Fruit fly (Drosophila melanogaster) whole organism, pupa: ENCODE results near the gene Smg5.

ENCODE experiments used
- CG10348 ChIP-seq: fragments of 200-800 bp; sonication (Bioruptor generic); IDR thresholded peaks from 2 replicates; pipeline ENCODE4 v1.3.6; 2022; ENCODE audit warnings: missing biosample characterization, missing genetic modification characterization
- CG14655 ChIP-seq: fragments of 200-800 bp; sonication (Bioruptor generic); optimal IDR thresholded peaks from 3 replicates; lab custom pipeline; 2017; ENCODE audit warnings: mild to moderate bottlenecking, missing biosample characterization, missing genetic modification reagents, missing genetic modification characterization
- CG15710 ChIP-seq: fragments of 200-800 bp; sonication (Bioruptor generic); optimal IDR thresholded peaks from 2 replicates; lab custom pipeline; 2018; ENCODE audit warnings: missing biosample characterization, mild to moderate bottlenecking, missing genetic modification characterization, moderate library complexity
- CG17806 ChIP-seq: fragments of 200-800 bp; sonication (Bioruptor generic); optimal IDR thresholded peaks from 2 replicates; lab custom pipeline; 2018; ENCODE audit warnings: missing biosample characterization, mild to moderate bottlenecking, missing genetic modification characterization, moderate library complexity
- CG34367 ChIP-seq: fragments of 200-800 bp; sonication (Bioruptor generic); optimal IDR thresholded peaks from 2 replicates; lab custom pipeline; 2018; ENCODE audit warnings: missing biosample characterization, mild to moderate bottlenecking, missing genetic modification characterization
- CG4496 ChIP-seq: fragments of 200-800 bp; sonication (Bioruptor generic); IDR thresholded peaks from 3 replicates; pipeline ENCODE4 v1.3.6; 2022; ENCODE audit warnings: missing biosample characterization, missing genetic modification characterization
- CG8159 ChIP-seq: fragments of 200-800 bp; sonication (Bioruptor generic); optimal IDR thresholded peaks from 3 replicates; lab custom pipeline; 2018; ENCODE audit warnings: missing biosample characterization, mild to moderate bottlenecking, missing genetic modification characterization, moderate library complexity
- CG8301 ChIP-seq: fragments of 200-800 bp; sonication (Bioruptor generic); optimal IDR thresholded peaks from 2 replicates; lab custom pipeline; 2018; ENCODE audit warnings: missing biosample characterization, mild to moderate bottlenecking, missing genetic modification characterization
- EcR ChIP-seq: fragments of 200-800 bp; sonication (Bioruptor generic); optimal IDR thresholded peaks from 3 replicates; lab custom pipeline; 2019; ENCODE audit warnings: missing biosample characterization, missing genetic modification characterization, mild to moderate bottlenecking, moderate library complexity, missing genetic modification reagents
- Pif1B ChIP-seq: fragments of 200-800 bp; sonication (Bioruptor generic); optimal IDR thresholded peaks from 3 replicates; lab custom pipeline; 2016; ENCODE audit warnings: missing biosample characterization, missing genetic modification characterization
- Snoo ChIP-seq: fragments of 200-800 bp; sonication (Bioruptor generic); optimal IDR thresholded peaks from 3 replicates; lab custom pipeline; 2017; ENCODE audit warnings: missing biosample characterization, mild to moderate bottlenecking, missing genetic modification characterization, inconsistent platforms

- TF ChIP-seq CG8301 (no peak), CG34367 (no peak), CG8159 (no peak), Snoo (tag; lab: Kevin White, UChicago) (no peak), Pif1B (GFP tag; lab: Kevin White, UChicago) (no peak), CG17806 (tag; lab: Kevin White, UChicago) (no peak), CG15710 (tag; lab: Kevin White, UChicago) (no peak), CG14655 (no peak), CG10348 (GFP tag; lab: Robert Waterston, UW) (no peak), EcR (GFP tag; lab: Kevin White, UChicago) (no peak), CG4496 (GFP tag; lab: Robert Waterston, UW) (no peak)
Observed at dm6 chr2L:13849125-13849524, 55.3 kb downstream of the Smg5 start, which contains the start of gene CG7968.
